Worm (Caenorhabditis elegans) whole organism, early embryonic: ENCODE results near the gene Y43F8B.29.

Experiments used
- B0310.2 ChIP-seq: sonication (generic microtip); optimal IDR thresholded peaks from 2 replicates; lab custom pipeline; 2016; ENCODE audit warnings: mild to moderate bottlenecking, missing genetic modification characterization, missing compliant biosample characterization
- F13C5.2 ChIP-seq: sonication (generic microtip); optimal IDR thresholded peaks from 2 replicates; lab custom pipeline; 2017; ENCODE audit warnings: mild to moderate bottlenecking, missing genetic modification characterization, inconsistent platforms, missing compliant biosample characterization
- aly-1 ChIP-seq: sonication (generic microtip); optimal IDR thresholded peaks from 2 replicates; lab custom pipeline; 2016; ENCODE audit warnings: missing genetic modification characterization, missing compliant biosample characterization
- ama-1 ChIP-seq: fragments of 150-350 bp; optimal IDR thresholded peaks from 2 replicates; lab custom pipeline; 2014
- ceh-13 ChIP-seq: fragments of 200-800 bp; sonication (Bioruptor generic); optimal IDR thresholded peaks from 2 replicates; lab custom pipeline; 2018; ENCODE audit warnings: mild to moderate bottlenecking, missing genetic modification characterization, missing compliant biosample characterization
- ceh-36 ChIP-seq: sonication (generic microtip); optimal IDR thresholded peaks from 2 replicates; lab custom pipeline; 2016; ENCODE audit warnings: missing genetic modification characterization, inconsistent platforms, missing compliant biosample characterization
- ets-7 ChIP-seq: sonication (generic microtip); optimal IDR thresholded peaks from 2 replicates; lab custom pipeline; 2016; ENCODE audit warnings: missing genotype, missing genetic modification characterization, missing compliant biosample characterization
- flt-1 ChIP-seq: fragments of 200-800 bp; sonication (Bioruptor generic); IDR thresholded peaks from 2 replicates; pipeline ENCODE4 v1.3.6; 2022; ENCODE audit warnings: missing genetic modification characterization, missing compliant biosample characterization
- hmbx-1 ChIP-seq: sonication (generic microtip); optimal IDR thresholded peaks from 2 replicates; lab custom pipeline; 2016; ENCODE audit warnings: mild to moderate bottlenecking, missing genetic modification characterization, missing compliant biosample characterization
- hmg-4 ChIP-seq: fragments of 200-800 bp; sonication (Bioruptor generic); optimal IDR thresholded peaks from 2 replicates; lab custom pipeline; 2018; ENCODE audit warnings: mild to moderate bottlenecking, missing genetic modification characterization, missing compliant biosample characterization
- hnd-1 ChIP-seq: sonication (generic microtip); optimal IDR thresholded peaks from 2 replicates; lab custom pipeline; 2016; ENCODE audit warnings: missing genetic modification characterization, missing compliant biosample characterization
- pes-1 ChIP-seq: fragments of 200-800 bp; sonication (Bioruptor generic); IDR thresholded peaks from 2 replicates; pipeline ENCODE4 v1.3.6; 2022; ENCODE audit warnings: missing genetic modification reagents, missing genetic modification characterization, missing compliant biosample characterization
- scrt-1 ChIP-seq: fragments of 200-800 bp; sonication (Bioruptor generic); IDR thresholded peaks from 2 replicates; pipeline ENCODE4 v1.3.6; 2022; ENCODE audit warnings: missing genetic modification characterization, missing compliant biosample characterization
- sea-1 ChIP-seq: fragments of 200-800 bp; sonication (Bioruptor generic); conservative IDR thresholded peaks from 2 replicates; pipeline ENCODE4 v1.3.6; 2022; ENCODE audit warnings: missing genetic modification characterization, missing compliant biosample characterization
- tbx-11 ChIP-seq: fragments of 200-800 bp; sonication (Bioruptor generic); IDR thresholded peaks from 2 replicates; pipeline ENCODE4 v1.3.6; 2022; ENCODE audit warnings: missing genetic modification characterization, missing compliant biosample characterization
- tbx-37 ChIP-seq: fragments of 200-800 bp; sonication (Bioruptor generic); conservative IDR thresholded peaks from 2 replicates; pipeline ENCODE4 v1.3.6; 2022; ENCODE audit warnings: missing genetic modification reagents, missing genetic modification characterization, missing compliant biosample characterization
- tra-4 ChIP-seq: sonication (generic microtip); optimal IDR thresholded peaks from 2 replicates; lab custom pipeline; 2017; ENCODE audit warnings: missing genetic modification characterization, missing compliant biosample characterization

Y43F8B.29 gene

DNA sequence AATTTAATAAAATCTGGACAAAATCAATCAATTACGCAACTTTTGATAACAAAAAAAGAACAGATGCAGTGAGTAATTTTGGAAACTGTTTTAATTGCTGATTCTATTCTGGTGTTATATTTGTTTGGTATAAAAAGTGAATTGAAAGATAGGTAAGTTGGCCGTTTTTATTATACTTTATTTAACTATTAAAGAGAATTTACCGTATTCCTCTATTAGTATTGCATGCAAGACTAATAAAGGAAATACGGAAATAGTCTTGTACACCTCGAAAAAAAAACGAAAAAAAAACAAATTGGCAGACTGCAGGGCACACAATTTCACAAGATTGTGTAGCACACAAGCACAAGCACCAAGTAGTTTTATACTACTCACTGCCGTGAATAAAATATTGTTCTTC lies 28.8 kb upstream of the Y43F8B.29 start, which contains the start of gene Y43F8B.25:
Gene Y43F8B.25 (plus strand): TSS at position 301 of the 400 bp plus-strand sequence.
- no peak for TF ChIP-seq ceh-36 (tag; lab: Kevin White, UChicago)
- TF ChIP-seq ama-1 (lab: Kevin White, UChicago), result no peak
- no peak for TF ChIP-seq ceh-13 (GFP tag; lab: Kevin White, UChicago)
- no peak for TF ChIP-seq flt-1 (GFP tag; lab: Robert Waterston, UW)
- TF ChIP-seq pes-1 (GFP tag; lab: Robert Waterston, UW), result no peak

DNA sequence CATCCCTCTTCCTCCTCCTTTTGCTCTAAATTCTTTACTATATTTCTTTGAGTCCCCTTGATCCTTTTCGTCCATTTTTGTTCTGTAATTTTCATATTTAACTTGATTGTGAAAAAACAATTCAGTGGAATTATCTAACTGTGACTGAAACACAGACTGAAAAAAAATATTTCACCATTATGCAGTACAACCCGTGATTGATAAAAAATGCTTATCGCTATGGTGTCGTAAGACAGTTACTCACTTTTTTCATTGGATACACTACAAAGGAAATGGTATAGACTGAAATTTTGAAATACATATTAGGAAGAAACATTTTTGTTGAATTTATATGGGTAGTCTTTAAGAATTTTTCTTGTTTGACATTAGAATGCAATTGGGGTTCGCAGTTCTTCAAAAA lies 23.8 kb upstream of the Y43F8B.29 start, which contains the start of gene Y43F8B.23:
Gene Y43F8B.23 (minus strand): TSS at position 75 of the 400 bp plus-strand sequence.
- no peak for TF ChIP-seq sea-1 (GFP tag; lab: Robert Waterston, UW)
- TF ChIP-seq tbx-37, result no peak
- no peak for TF ChIP-seq ama-1 (lab: Kevin White, UChicago)
- TF ChIP-seq tra-4 (tag; lab: Kevin White, UChicago), result no peak
- no peak for TF ChIP-seq tbx-11 (GFP tag; lab: Robert Waterston, UW)
- TF ChIP-seq hmbx-1 (tag; lab: Kevin White, UChicago), result no peak
- no peak for TF ChIP-seq pes-1 (GFP tag; lab: Robert Waterston, UW)
- no peak for TF ChIP-seq flt-1 (GFP tag; lab: Robert Waterston, UW)
- no peak for TF ChIP-seq ets-7 (tag; lab: Kevin White, UChicago)
- TF ChIP-seq F13C5.2 (tag; lab: Kevin White, UChicago), result no peak
- no peak for TF ChIP-seq ceh-13 (GFP tag; lab: Kevin White, UChicago)
- TF ChIP-seq hmg-4 (GFP tag; lab: Kevin White, UChicago), result no peak
- TF ChIP-seq ceh-36 (tag; lab: Kevin White, UChicago), result no peak
- no peak for TF ChIP-seq aly-1 (tag; lab: Kevin White, UChicago)
- no peak for TF ChIP-seq scrt-1 (GFP tag; lab: Robert Waterston, UW)
- TF ChIP-seq B0310.2, result no peak
- no peak for TF ChIP-seq hnd-1 (tag; lab: Kevin White, UChicago)

DNA sequence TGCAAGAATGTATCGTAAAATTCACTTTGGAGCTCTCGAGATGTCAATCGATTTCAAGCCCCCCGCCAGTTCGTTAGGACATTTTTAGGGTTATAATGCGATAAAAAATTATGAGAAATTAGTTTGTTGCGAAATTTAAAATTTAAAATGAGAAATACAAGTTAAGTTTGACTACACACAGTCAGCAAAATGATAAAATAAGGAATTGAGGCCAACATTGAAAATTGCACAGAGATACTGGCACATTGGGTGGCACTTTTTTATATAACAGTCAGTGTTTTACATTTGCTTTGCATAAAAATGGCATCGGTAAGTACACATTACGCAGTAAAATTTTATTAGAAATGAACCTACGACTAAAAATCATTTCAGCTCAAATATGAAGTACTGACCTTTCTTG lies 23.3 kb upstream of the Y43F8B.29 start, which contains the start of gene Y43F8B.12:
Gene Y43F8B.12 (plus strand): TSS at position 301 of the 400 bp plus-strand sequence.
- no peak for TF ChIP-seq tra-4 (tag; lab: Kevin White, UChicago)
- no peak for TF ChIP-seq hmg-4 (GFP tag; lab: Kevin White, UChicago)
- no peak for TF ChIP-seq tbx-11 (GFP tag; lab: Robert Waterston, UW)
- no peak for TF ChIP-seq flt-1 (GFP tag; lab: Robert Waterston, UW)
- no peak for TF ChIP-seq hmbx-1 (tag; lab: Kevin White, UChicago)
- no peak for TF ChIP-seq hnd-1 (tag; lab: Kevin White, UChicago)
- no peak for TF ChIP-seq tbx-37
- no peak for TF ChIP-seq ceh-13 (GFP tag; lab: Kevin White, UChicago)
- no peak for TF ChIP-seq ama-1 (lab: Kevin White, UChicago)
- TF ChIP-seq scrt-1 (GFP tag; lab: Robert Waterston, UW), result no peak
- TF ChIP-seq sea-1 (GFP tag; lab: Robert Waterston, UW), result no peak
- TF ChIP-seq pes-1 (GFP tag; lab: Robert Waterston, UW), result no peak
- no peak for TF ChIP-seq F13C5.2 (tag; lab: Kevin White, UChicago)
- TF ChIP-seq B0310.2, result no peak
- no peak for TF ChIP-seq ets-7 (tag; lab: Kevin White, UChicago)
- no peak for TF ChIP-seq aly-1 (tag; lab: Kevin White, UChicago)

DNA sequence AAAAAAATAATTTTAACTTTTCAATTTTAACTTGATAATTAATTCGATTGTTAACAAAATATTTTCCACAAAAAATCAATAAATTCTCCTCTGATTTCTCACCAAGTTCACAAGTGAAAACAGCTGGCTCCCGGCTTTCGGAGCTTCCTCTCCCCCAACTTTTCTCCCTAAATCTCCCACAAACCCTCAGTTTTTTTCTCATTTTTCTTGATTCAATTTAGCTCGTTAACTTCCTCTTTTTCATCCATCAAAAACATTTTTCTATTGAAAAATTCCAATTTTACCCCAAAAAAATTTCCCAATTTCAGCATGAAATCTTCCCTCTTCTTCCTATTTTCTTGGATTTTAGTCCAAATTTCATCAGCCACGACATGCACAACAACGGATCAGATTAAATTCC lies 21.0 kb upstream of the Y43F8B.29 start, which contains the start of gene Y43F8B.11:
Gene Y43F8B.11 (plus strand): TSS at position 301 of the 400 bp plus-strand sequence.
- TF ChIP-seq pes-1 (GFP tag; lab: Robert Waterston, UW) (no peak), aly-1 (tag; lab: Kevin White, UChicago) (no peak), hnd-1 (tag; lab: Kevin White, UChicago) (no peak), B0310.2 (no peak), tbx-11 (GFP tag; lab: Robert Waterston, UW) (no peak), flt-1 (GFP tag; lab: Robert Waterston, UW) (no peak), tra-4 (tag; lab: Kevin White, UChicago) (no peak), sea-1 (GFP tag; lab: Robert Waterston, UW) (no peak), hmbx-1 (tag; lab: Kevin White, UChicago) (no peak), F13C5.2 (tag; lab: Kevin White, UChicago) (no peak), hmg-4 (GFP tag; lab: Kevin White, UChicago) (no peak), scrt-1 (GFP tag; lab: Robert Waterston, UW) (no peak), ama-1 (lab: Kevin White, UChicago) (no peak), tbx-37 (no peak), ceh-36 (tag; lab: Kevin White, UChicago) (no peak)

DNA sequence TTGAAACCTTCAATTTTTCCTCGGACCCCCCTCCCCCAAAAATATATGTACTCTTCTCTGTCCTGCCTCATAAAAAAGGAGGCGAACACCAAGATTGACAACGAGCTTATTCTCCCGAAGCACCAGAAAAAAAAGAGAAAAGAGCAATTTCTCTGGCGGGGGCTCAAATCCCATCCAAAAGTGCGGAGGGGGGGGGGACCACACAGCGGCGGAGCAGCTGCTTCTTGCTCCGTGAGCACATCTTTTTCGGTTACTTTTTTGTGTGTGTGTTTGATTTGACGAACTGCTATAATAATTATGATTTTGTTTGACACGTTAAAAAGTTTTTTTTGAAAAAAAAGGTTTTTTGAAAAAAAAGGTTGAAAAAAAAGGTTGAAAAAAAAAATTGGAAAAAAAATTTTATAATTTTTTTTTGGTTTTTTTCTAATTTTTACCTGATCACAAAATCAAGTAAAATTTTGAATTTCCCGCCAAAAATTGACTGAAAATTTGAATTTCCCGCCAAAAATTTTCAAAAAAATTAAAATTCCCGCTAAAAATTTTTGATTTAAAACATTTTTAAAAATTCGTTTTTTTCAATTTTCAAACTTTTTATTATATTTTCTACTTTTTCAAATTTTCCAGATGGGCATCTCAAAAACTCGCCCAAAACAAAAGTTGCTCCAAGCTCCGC lies 17.4 kb upstream of the Y43F8B.29 start, which contains the start of gene Y43F8B.10:
Gene Y43F8B.10 (plus strand): TSS at position 623 of the 673 bp plus-strand sequence.
- no peak for TF ChIP-seq flt-1 (GFP tag; lab: Robert Waterston, UW)
- TF ChIP-seq aly-1 (tag; lab: Kevin White, UChicago), result no peak
- no peak for TF ChIP-seq tra-4 (tag; lab: Kevin White, UChicago)
- no peak for TF ChIP-seq hmg-4 (GFP tag; lab: Kevin White, UChicago)
- no peak for TF ChIP-seq B0310.2

DNA sequence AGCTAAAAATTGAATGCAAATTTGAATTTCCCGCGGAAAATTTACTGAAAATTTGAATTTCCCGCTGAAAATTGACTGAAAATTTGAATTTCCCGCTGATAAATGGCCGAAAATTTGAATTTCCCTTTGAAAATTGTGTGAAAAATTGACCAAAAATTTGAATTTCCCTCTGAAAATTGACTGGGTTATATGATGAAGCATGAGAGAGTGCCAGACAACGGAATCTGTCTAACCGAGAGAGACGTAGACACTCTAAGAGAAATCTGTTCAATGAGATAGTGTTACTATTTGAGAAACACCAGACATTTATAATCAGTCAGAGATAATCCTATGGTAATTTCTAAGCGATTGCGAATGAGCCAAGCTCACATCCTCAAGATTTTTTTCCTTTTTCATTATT lies 14.1 kb upstream of the Y43F8B.29 start:
- no peak for TF ChIP-seq ama-1 (lab: Kevin White, UChicago)
- no peak for TF ChIP-seq aly-1 (tag; lab: Kevin White, UChicago)
- TF ChIP-seq hmg-4 (GFP tag; lab: Kevin White, UChicago), result no peak
- TF ChIP-seq sea-1 (GFP tag; lab: Robert Waterston, UW), result no peak
- no peak for TF ChIP-seq scrt-1 (GFP tag; lab: Robert Waterston, UW)
- no peak for TF ChIP-seq flt-1 (GFP tag; lab: Robert Waterston, UW)
- TF ChIP-seq B0310.2, result no peak
- no peak for TF ChIP-seq ceh-36 (tag; lab: Kevin White, UChicago)
- TF ChIP-seq hmbx-1 (tag; lab: Kevin White, UChicago), result no peak
- TF ChIP-seq ets-7 (tag; lab: Kevin White, UChicago), result no peak
- no peak for TF ChIP-seq tbx-11 (GFP tag; lab: Robert Waterston, UW)
